Fruit fly (Drosophila melanogaster) whole organism, embryonic: ENCODE measurements around the gene CG4291.

Source experiments
- CG11560 ChIP-seq: fragments of 200-800 bp; sonication (Bioruptor generic); IDR thresholded peaks from 3 replicates; pipeline ENCODE4 v1.3.6; 2022; ENCODE audit warnings: missing biosample characterization, missing genetic modification characterization
- CG12744 ChIP-seq: fragments of 200-800 bp; sonication (Bioruptor generic); optimal IDR thresholded peaks from 2 replicates; lab custom pipeline; 2016; ENCODE audit warnings: missing biosample characterization, missing genetic modification characterization
- CG15073 ChIP-seq: fragments of 200-800 bp; sonication (Bioruptor generic); optimal IDR thresholded peaks from 2 replicates; lab custom pipeline; 2016; ENCODE audit warnings: missing biosample characterization, missing genetic modification characterization
- CG17328 ChIP-seq: fragments of 200-800 bp; sonication (Bioruptor generic); IDR thresholded peaks from 2 replicates; pipeline ENCODE4 v1.3.6; 2022; ENCODE audit warnings: missing biosample characterization, missing genetic modification characterization
- CG6272 ChIP-seq: fragments of 200-800 bp; sonication (Bioruptor generic); IDR thresholded peaks from 2 replicates; pipeline ENCODE4 v1.3.6; 2022; ENCODE audit warnings: missing biosample characterization, missing genetic modification characterization
- CG8478 ChIP-seq: fragments of >200 bp; optimal IDR thresholded peaks from 2 replicates; lab custom pipeline; 2018
- Sin3A ChIP-seq: fragments of >200 bp; optimal IDR thresholded peaks from 2 replicates; lab custom pipeline; 2018
- Six4 ChIP-seq: fragments of 200-800 bp; sonication (Bioruptor generic); optimal IDR thresholded peaks from 2 replicates; lab custom pipeline; 2016; ENCODE audit warnings: missing biosample characterization, missing genetic modification characterization
- Usf ChIP-seq: fragments of 200-800 bp; sonication (Bioruptor generic); optimal IDR thresholded peaks from 2 replicates; lab custom pipeline; 2017; ENCODE audit warnings: missing genotype, missing biosample characterization, missing genetic modification characterization
- gce ChIP-seq: fragments of 200-800 bp; sonication (Bioruptor generic); IDR thresholded peaks from 3 replicates; pipeline ENCODE4 v1.3.6; 2022; ENCODE audit warnings: missing biosample characterization, missing genetic modification characterization
- nmo ChIP-seq: fragments of 200-800 bp; sonication (Bioruptor generic); optimal IDR thresholded peaks from 2 replicates; lab custom pipeline; 2018; ENCODE audit warnings: missing biosample characterization, mild to moderate bottlenecking, missing genetic modification characterization, moderate library complexity
- otp ChIP-seq: fragments of 200-800 bp; sonication (Bioruptor generic); IDR thresholded peaks from 3 replicates; pipeline ENCODE4, ENCODE4 v1.3.6; 2022; ENCODE audit warnings: missing biosample characterization, missing genetic modification characterization
- seq ChIP-seq: fragments of 200-800 bp; sonication (Bioruptor generic); IDR thresholded peaks from 2 replicates; pipeline ENCODE4 v1.3.6; 2022; ENCODE audit warnings: missing biosample characterization, missing genetic modification characterization
- sna ChIP-seq: fragments of 200-800 bp; sonication (Bioruptor generic); IDR thresholded peaks from 2 replicates; pipeline ENCODE4 v1.3.6; 2022; ENCODE audit warnings: missing biosample characterization, missing genetic modification characterization; ENCODE audit not compliant: partially characterized antibody

DNA sequence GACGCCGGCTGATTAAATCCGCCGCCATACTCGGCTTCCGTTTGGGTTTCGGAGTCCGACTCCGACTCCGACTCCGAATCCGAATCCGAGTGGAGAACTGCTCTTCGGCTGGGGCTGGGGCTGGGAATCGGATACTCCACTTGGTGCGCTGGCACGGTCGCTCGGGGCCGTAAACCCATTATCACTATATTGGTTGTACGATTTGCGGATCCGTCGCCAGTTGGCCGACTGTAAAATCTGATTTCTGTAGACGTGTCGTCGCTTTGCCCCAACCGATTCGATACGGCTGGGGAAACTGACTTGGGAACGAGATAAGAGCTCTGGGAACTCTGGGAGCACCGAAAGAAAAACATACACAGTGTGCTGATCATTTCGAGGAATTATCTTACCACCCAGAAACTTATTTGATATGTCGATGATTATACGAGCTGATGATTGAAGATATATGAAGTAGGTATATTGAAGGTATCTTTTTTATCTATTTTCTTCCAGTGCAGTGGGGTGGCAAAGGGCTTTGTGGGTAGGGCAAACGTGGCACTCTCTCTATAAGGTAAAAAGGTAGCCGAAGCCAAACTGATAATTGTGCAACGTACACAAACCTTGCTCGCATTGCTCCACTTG is 5.5 kb upstream of the CG4291 start:
- TF ChIP-seq Usf (GFP tag; lab: Kevin White, UChicago) (no peak), sna (GFP tag; lab: Robert Waterston, UW) (no peak), otp (peak; percentile 73), nmo (GFP tag; lab: Kevin White, UChicago) (peak; percentile 32), Six4 (peak; percentile 55), gce (GFP tag; lab: Robert Waterston, UW) (no peak), CG6272 (GFP tag; lab: Robert Waterston, UW) (0 out of 2 replicates have a peak, but pooled peaks have one; percentile 23), CG8478 (no peak), CG12744 (GFP tag; lab: Kevin White, UChicago) (no peak), CG15073 (no peak), Sin3A (lab: Kevin White, UChicago) (no peak), seq (GFP tag; lab: Robert Waterston, UW) (no peak), CG11560 (tag; lab: Robert Waterston, UW) (no peak), CG17328 (GFP tag; lab: Robert Waterston, UW) (peak; percentile 70)
